Fruit fly (Drosophila melanogaster) whole organism, prepupa: ENCODE measurements around the gene CG14969.

Source experiments
- Blimp-1 ChIP-seq: fragments of 200-800 bp; sonication (Bioruptor generic); optimal IDR thresholded peaks from 3 replicates; lab custom pipeline; 2017; ENCODE audit warnings: missing biosample characterization, missing genetic modification characterization, mild to moderate bottlenecking, moderate library complexity, missing genetic modification reagents
- CG10631 ChIP-seq: fragments of 200-800 bp; sonication (Bioruptor generic); optimal IDR thresholded peaks from 2 replicates; lab custom pipeline; 2016; ENCODE audit warnings: missing biosample characterization, missing genetic modification characterization
- CG10669 ChIP-seq: fragments of 200-800 bp; sonication (Bioruptor generic); optimal IDR thresholded peaks from 3 replicates; lab custom pipeline; 2018; ENCODE audit warnings: missing biosample characterization, mild to moderate bottlenecking, missing genetic modification characterization, moderate library complexity
- CG11294 ChIP-seq: fragments of 200-800 bp; sonication (Bioruptor generic); IDR thresholded peaks from 2 replicates; pipeline ENCODE4 v1.3.6; 2022; ENCODE audit warnings: missing biosample characterization, missing genetic modification characterization
- CG15336 ChIP-seq: fragments of 200-800 bp; sonication (Bioruptor generic); IDR thresholded peaks from 2 replicates; pipeline ENCODE4 v1.3.6; 2022; ENCODE audit warnings: missing biosample characterization, missing genetic modification characterization
- CG1621 ChIP-seq: fragments of 200-800 bp; sonication (Bioruptor generic); optimal IDR thresholded peaks from 3 replicates; lab custom pipeline; 2018; ENCODE audit warnings: missing biosample characterization, mild to moderate bottlenecking, missing genetic modification characterization
- CG16779 ChIP-seq: fragments of 200-800 bp; sonication (Bioruptor generic); optimal IDR thresholded peaks from 3 replicates; lab custom pipeline; 2017; ENCODE audit warnings: missing biosample characterization, mild to moderate bottlenecking, missing genetic modification characterization
- CG3032 ChIP-seq: fragments of 200-800 bp; optimal IDR thresholded peaks from 2 replicates; lab custom pipeline; 2019; ENCODE audit warnings: missing biosample characterization, mild to moderate bottlenecking, missing genetic modification characterization, moderate library complexity
- CG31627 ChIP-seq: fragments of 200-800 bp; sonication (Bioruptor generic); optimal IDR thresholded peaks from 3 replicates; lab custom pipeline; 2016; ENCODE audit warnings: missing biosample characterization, missing genetic modification characterization
- CG32006 ChIP-seq: fragments of 200-800 bp; sonication (Bioruptor generic); optimal IDR thresholded peaks from 3 replicates; lab custom pipeline; 2017; ENCODE audit warnings: missing biosample characterization, mild to moderate bottlenecking, missing genetic modification characterization
- CG34406 ChIP-seq: fragments of 200-800 bp; sonication (Bioruptor generic); optimal IDR thresholded peaks from 3 replicates; lab custom pipeline; 2016; ENCODE audit warnings: missing biosample characterization, missing genetic modification characterization
- CG3919 ChIP-seq: fragments of 200-800 bp; sonication (Bioruptor generic); optimal IDR thresholded peaks from 3 replicates; lab custom pipeline; 2016; ENCODE audit warnings: missing biosample characterization, missing genetic modification characterization
- CG6163 ChIP-seq: fragments of 200-800 bp; sonication (Bioruptor generic); IDR thresholded peaks from 3 replicates; pipeline ENCODE4 v1.3.6; 2022; ENCODE audit warnings: missing biosample characterization, missing genetic modification characterization
- CG6276 ChIP-seq: fragments of 200-800 bp; sonication (Bioruptor generic); optimal IDR thresholded peaks from 2 replicates; lab custom pipeline; 2017; ENCODE audit warnings: missing biosample characterization, mild to moderate bottlenecking, missing genetic modification characterization
- CG6808 ChIP-seq: fragments of 200-800 bp; sonication (Bioruptor generic); optimal IDR thresholded peaks from 3 replicates; lab custom pipeline; 2017; ENCODE audit warnings: missing biosample characterization, missing genetic modification characterization, mild to moderate bottlenecking, moderate library complexity, missing genetic modification reagents
- CG7368 ChIP-seq: fragments of 200-800 bp; sonication (Bioruptor generic); optimal IDR thresholded peaks from 3 replicates; lab custom pipeline; 2016; ENCODE audit warnings: missing biosample characterization, missing genetic modification characterization
- CG8119 ChIP-seq: fragments of 200-800 bp; sonication (Bioruptor generic); IDR thresholded peaks from 3 replicates; pipeline ENCODE4 v1.3.6; 2022; ENCODE audit warnings: missing biosample characterization, missing genetic modification characterization
- CG8632 ChIP-seq: fragments of 200-800 bp; sonication (Bioruptor generic); optimal IDR thresholded peaks from 3 replicates; lab custom pipeline; 2016; ENCODE audit warnings: missing biosample characterization, missing genetic modification characterization
- CG9139 ChIP-seq: fragments of 200-800 bp; sonication (Bioruptor generic); optimal IDR thresholded peaks from 3 replicates; lab custom pipeline; 2017; ENCODE audit warnings: missing biosample characterization, mild to moderate bottlenecking, missing genetic modification characterization
- Eip75B ChIP-seq: fragments of 200-800 bp; sonication (Bioruptor generic); optimal IDR thresholded peaks from 3 replicates; lab custom pipeline; 2016; ENCODE audit warnings: missing biosample characterization, missing genetic modification characterization
- Eip78C ChIP-seq: fragments of 200-800 bp; sonication (Bioruptor generic); peaks from one replicate; lab custom pipeline; 2016; ENCODE audit warnings: missing biosample characterization, missing genetic modification characterization
- Eip93F ChIP-seq: fragments of 200-800 bp; sonication (Bioruptor generic); optimal IDR thresholded peaks from 2 replicates; lab custom pipeline; 2016; ENCODE audit warnings: missing biosample characterization, mild to moderate bottlenecking, missing genetic modification characterization
- Gug ChIP-seq: fragments of 200-800 bp; sonication (Bioruptor generic); IDR thresholded peaks from 2 replicates; pipeline ENCODE4 v1.3.6; 2022; ENCODE audit warnings: missing biosample characterization, missing genetic modification characterization
- Hr38 ChIP-seq: sonication (Bioruptor generic); optimal IDR thresholded peaks from 2 replicates; lab custom pipeline; 2016; ENCODE audit warnings: missing biosample characterization, missing genetic modification characterization
- Hr39 ChIP-seq: fragments of 200-800 bp; sonication (Bioruptor generic); optimal IDR thresholded peaks from 2 replicates; lab custom pipeline; 2016; ENCODE audit warnings: missing biosample characterization, missing genetic modification characterization
- Hr4 ChIP-seq: fragments of 200-800 bp; sonication (Bioruptor generic); optimal IDR thresholded peaks from 3 replicates; lab custom pipeline; 2016; ENCODE audit warnings: missing biosample characterization, missing genetic modification characterization
- Met ChIP-seq: fragments of 200-800 bp; sonication (Bioruptor generic); optimal IDR thresholded peaks from 3 replicates; lab custom pipeline; 2016; ENCODE audit warnings: missing biosample characterization, missing genetic modification characterization
- OdsH ChIP-seq: fragments of 200-800 bp; sonication (Bioruptor generic); optimal IDR thresholded peaks from 3 replicates; lab custom pipeline; 2016; ENCODE audit warnings: missing biosample characterization, missing genetic modification characterization
- Smox ChIP-seq: fragments of 200-800 bp; sonication (Bioruptor generic); optimal IDR thresholded peaks from 3 replicates; lab custom pipeline; 2016; ENCODE audit warnings: missing biosample characterization, missing genetic modification characterization
- Sox102F ChIP-seq: fragments of 200-800 bp; sonication (Bioruptor generic); optimal IDR thresholded peaks from 2 replicates; lab custom pipeline; 2016; ENCODE audit warnings: missing biosample characterization, mild to moderate bottlenecking, missing genetic modification characterization
- Sox15 ChIP-seq: fragments of 200-800 bp; sonication (Bioruptor generic); optimal IDR thresholded peaks from 3 replicates; lab custom pipeline; 2016; ENCODE audit warnings: missing biosample characterization, missing genetic modification characterization
- achi ChIP-seq: fragments of 200-800 bp; sonication (Bioruptor generic); optimal IDR thresholded peaks from 3 replicates; lab custom pipeline; 2016; ENCODE audit warnings: missing biosample characterization, missing genetic modification characterization
- cyc ChIP-seq: fragments of 200-800 bp; sonication (Bioruptor generic); optimal IDR thresholded peaks from 3 replicates; lab custom pipeline; 2016; ENCODE audit warnings: missing biosample characterization, missing genetic modification characterization
- dac ChIP-seq: fragments of 200-800 bp; sonication (Bioruptor generic); optimal IDR thresholded peaks from 2 replicates; lab custom pipeline; 2017; ENCODE audit warnings: missing biosample characterization, mild to moderate bottlenecking, missing genetic modification characterization
- esn ChIP-seq: fragments of 200-800 bp; sonication (Bioruptor generic); optimal IDR thresholded peaks from 2 replicates; lab custom pipeline; 2016; ENCODE audit warnings: missing biosample characterization, mild to moderate bottlenecking, missing genetic modification characterization, moderate library complexity
- fd59A ChIP-seq: fragments of 200-800 bp; sonication (Bioruptor generic); optimal IDR thresholded peaks from 2 replicates; lab custom pipeline; 2017; ENCODE audit warnings: missing biosample characterization, mild to moderate bottlenecking, missing genetic modification characterization, missing genetic modification reagents
- fd85E ChIP-seq: fragments of 200-800 bp; sonication (Bioruptor generic); optimal IDR thresholded peaks from 3 replicates; lab custom pipeline; 2016; ENCODE audit warnings: missing biosample characterization, missing genetic modification characterization
- fkh ChIP-seq: fragments of 200-800 bp; sonication (Bioruptor generic); optimal IDR thresholded peaks from 3 replicates; lab custom pipeline; 2017; ENCODE audit warnings: missing biosample characterization, mild to moderate bottlenecking, missing genetic modification characterization, moderate library complexity
- lz ChIP-seq: fragments of 200-800 bp; sonication (Bioruptor generic); optimal IDR thresholded peaks from 3 replicates; lab custom pipeline; 2016; ENCODE audit warnings: missing biosample characterization, missing genetic modification characterization
- net ChIP-seq: fragments of 200-800 bp; sonication (Bioruptor generic); optimal IDR thresholded peaks from 3 replicates; lab custom pipeline; 2016; ENCODE audit warnings: missing biosample characterization, missing genetic modification characterization
- pdm3 ChIP-seq: fragments of 200-800 bp; sonication (Bioruptor generic); optimal IDR thresholded peaks from 3 replicates; lab custom pipeline; 2016; ENCODE audit warnings: missing biosample characterization, missing genetic modification characterization
- salr ChIP-seq, 2 experiments: fragments of 200-800 bp; sonication (Bioruptor generic); optimal IDR thresholded peaks; 3 replicates each; lab custom pipeline; 2016 to 2018; ENCODE audit warnings: missing biosample characterization in 2 of 2, missing genetic modification characterization in 2 of 2, mild to moderate bottlenecking in 1 of 2
- spab ChIP-seq: fragments of 200-800 bp; sonication (Bioruptor generic); optimal IDR thresholded peaks from 2 replicates; lab custom pipeline; 2017; ENCODE audit warnings: missing biosample characterization, mild to moderate bottlenecking, missing genetic modification characterization, missing genetic modification reagents
- ss ChIP-seq, 2 experiments: fragments of 200-800 bp; sonication (Bioruptor generic); optimal IDR thresholded peaks; 2 replicates in 1 of 2; 3 replicates in 1 of 2; lab custom pipeline; 2017 to 2018; ENCODE audit warnings: mild to moderate bottlenecking in 2 of 2, missing biosample characterization in 2 of 2, missing genetic modification characterization in 2 of 2, moderate library complexity in 1 of 2
- topi ChIP-seq: fragments of 200-800 bp; sonication (Bioruptor generic); optimal IDR thresholded peaks from 3 replicates; lab custom pipeline; 2016; ENCODE audit warnings: missing biosample characterization, missing genetic modification characterization
- vri ChIP-seq: fragments of 200-800 bp; sonication (Bioruptor generic); optimal IDR thresholded peaks from 3 replicates; lab custom pipeline; 2016; ENCODE audit warnings: missing biosample characterization, mild to moderate bottlenecking, missing genetic modification characterization

CG14969 gene

dm6 chr3L:3319992-3320732, 14.6 kb downstream of the CG14969 start (continued):
- TF ChIP-seq fd85E (GFP tag; lab: Kevin White, UChicago) (no peak), CG34406 (no peak), Hr4 (peak; percentile 55), topi (GFP tag; lab: Kevin White, UChicago) (no peak), Blimp-1 (GFP tag; lab: Kevin White, UChicago) (no peak), CG31627 (GFP tag; lab: Kevin White, UChicago) (no peak), fkh (GFP tag; lab: Kevin White, UChicago) (no peak), Eip78C (GFP tag; lab: Kevin White, UChicago) (peak; percentile 75), CG8119 (GFP tag; lab: Robert Waterston, UW) (no peak), Met (no peak), CG8632 (no peak), Hr38 (GFP tag; lab: Kevin White, UChicago) (no peak), CG3919 (peak; percentile 25), CG16779 (tag; lab: Kevin White, UChicago) (no peak), Eip75B (GFP tag; lab: Kevin White, UChicago) (peak; percentile 22), spab (GFP tag; lab: Kevin White, UChicago) (no peak), vri (GFP tag; lab: Kevin White, UChicago) (no peak), Sox15 (GFP tag; lab: Kevin White, UChicago) (no peak), CG10669 (GFP tag; lab: Kevin White, UChicago) (peak; percentile 21), CG3032 (tag; lab: Kevin White, UChicago) (no peak), dac (no peak), CG6276 (GFP tag; lab: Kevin White, UChicago) (no peak), CG11294 (GFP tag; lab: Robert Waterston, UW) (no peak), net (GFP tag; lab: Kevin White, UChicago) (no peak), CG15336 (GFP tag; lab: Robert Waterston, UW) (0 out of 2 replicates have a peak, but pooled peaks have one; percentile 36), CG6808 (GFP tag; lab: Kevin White, UChicago) (peak; percentile 5), Sox102F (GFP tag; lab: Kevin White, UChicago) (no peak), CG10631 (GFP tag; lab: Kevin White, UChicago) (no peak), Hr39 (GFP tag; lab: Kevin White, UChicago) (no peak), Eip93F (GFP tag; lab: Kevin White, UChicago) (no peak), CG1621 (tag; lab: Kevin White, UChicago) (no peak), salr (GFP tag; optimal IDR thresholded peaks at IDR 0.05; lab: Kevin White, UChicago) (no peak), Smox (GFP tag; lab: Kevin White, UChicago) (no peak)

- TF ChIP-seq CG10669 (GFP tag; lab: Kevin White, UChicago), result no peak
- peak; percentile 77 for TF ChIP-seq esn
- TF ChIP-seq Hr39 (GFP tag; lab: Kevin White, UChicago), result peak; percentile 80
- TF ChIP-seq dac, result peak; percentile 26
- no peak for TF ChIP-seq Eip75B (GFP tag; lab: Kevin White, UChicago)
- no peak for TF ChIP-seq CG1621 (tag; lab: Kevin White, UChicago)
- TF ChIP-seq CG8119 (GFP tag; lab: Robert Waterston, UW), result no peak
- no peak for TF ChIP-seq CG10631 (GFP tag; lab: Kevin White, UChicago)
- TF ChIP-seq CG8632, result peak; percentile 29
- TF ChIP-seq fd59A (GFP tag; lab: Kevin White, UChicago), result peak; percentile 19
- TF ChIP-seq pdm3 (GFP tag; lab: Kevin White, UChicago), result no peak
- TF ChIP-seq Met, result peak; percentile 71
- TF ChIP-seq CG32006, result no peak
- peak; percentile 56 for TF ChIP-seq vri (GFP tag; lab: Kevin White, UChicago)
- no peak for TF ChIP-seq CG7368 (GFP tag; lab: Kevin White, UChicago)
- peak; percentile 70 for TF ChIP-seq cyc (GFP tag; lab: Kevin White, UChicago)
- TF ChIP-seq CG3919, result no peak
- TF ChIP-seq CG9139 (GFP tag; lab: Kevin White, UChicago), result no peak
- peak; percentile 76 for TF ChIP-seq lz (GFP tag; lab: Kevin White, UChicago)
- peak; percentile 74 for TF ChIP-seq CG3032 (tag; lab: Kevin White, UChicago)
- no peak for TF ChIP-seq ss (GFP tag; optimal IDR thresholded peaks at IDR 0.05; lab: Kevin White, UChicago)
- no peak for TF ChIP-seq CG34406
- no peak for TF ChIP-seq CG11294 (GFP tag; lab: Robert Waterston, UW)
- no peak for TF ChIP-seq net (GFP tag; lab: Kevin White, UChicago)
- TF ChIP-seq OdsH (GFP tag; lab: Kevin White, UChicago), result peak; percentile 57
- TF ChIP-seq Gug, result peak; percentile 21; the same call in 1 of the 2 replicates
- peak; percentile 62 for TF ChIP-seq Hr4
- TF ChIP-seq CG16779 (tag; lab: Kevin White, UChicago), result no peak
- TF ChIP-seq achi, result peak; percentile 36
- no peak for TF ChIP-seq CG6808 (GFP tag; lab: Kevin White, UChicago)
- no peak for TF ChIP-seq spab (GFP tag; lab: Kevin White, UChicago)
- no peak; the same call in 1 of the 3 replicates for TF ChIP-seq CG6163 (GFP tag; lab: Robert Waterston, UW)
Measured at dm6 chr3L:3319223-3319643, 15.5 kb downstream of the CG14969 start, which contains the start of the genes PIG-C, CG12016 and Dpm2. Gene PIG-C, minus strand, starts transcription at chr3L:3319232. Gene CG12016, plus strand, starts transcription at chr3L:3319555. Gene Dpm2, plus strand, starts transcription at chr3L:3319555.
